Worm (Caenorhabditis elegans) whole organism, midembryonic: ENCODE measurements around the gene rom-3.
A peak's percentile ranks its signal among the peaks of the same experiment; 100 is the strongest.

Experiments
- T22C8.4 ChIP-seq: fragments of 200-800 bp; sonication (Bioruptor generic); IDR thresholded peaks from 2 replicates; pipeline ENCODE4 v1.3.6; 2022; ENCODE audit warnings: missing genetic modification characterization, missing compliant biosample characterization
- cog-1 ChIP-seq: sonication (generic microtip); optimal IDR thresholded peaks from 2 replicates; lab custom pipeline; 2016; ENCODE audit warnings: missing genetic modification characterization, missing compliant biosample characterization
- flt-1 ChIP-seq: fragments of 200-800 bp; sonication (Bioruptor generic); IDR thresholded peaks from 2 replicates; pipeline ENCODE4 v1.3.6; 2022; ENCODE audit warnings: missing genetic modification characterization, missing compliant biosample characterization
- klf-2 ChIP-seq: fragments of 200-800 bp; sonication (Bioruptor generic); conservative IDR thresholded peaks from 2 replicates; pipeline ENCODE4 v1.3.6; 2022; ENCODE audit warnings: missing genetic modification reagents, missing genetic modification characterization, missing compliant biosample characterization
- med-1 ChIP-seq: sonication (generic microtip); optimal IDR thresholded peaks from 2 replicates; lab custom pipeline; 2017; ENCODE audit warnings: missing genetic modification characterization, mild to moderate bottlenecking, missing compliant biosample characterization, antibody characterized with exemption, missing genetic modification reagents; ENCODE audit not compliant: insufficient read depth
- ref-1 ChIP-seq: fragments of 200-800 bp; sonication (Bioruptor generic); conservative IDR thresholded peaks from 2 replicates; pipeline ENCODE4 v1.3.6; 2022; ENCODE audit warnings: missing genetic modification reagents, missing genetic modification characterization, missing compliant biosample characterization
- tab-1 ChIP-seq: fragments of 200-800 bp; sonication (Bioruptor generic); IDR thresholded peaks from 2 replicates; pipeline ENCODE4 v1.3.6; 2022; ENCODE audit warnings: missing genetic modification characterization, missing compliant biosample characterization
- ztf-23 ChIP-seq: fragments of 200-800 bp; sonication (Bioruptor generic); IDR thresholded peaks from 2 replicates; pipeline ENCODE4 v1.3.6; 2022; ENCODE audit warnings: missing genetic modification reagents, missing genetic modification characterization, missing compliant biosample characterization
- ztf-29 ChIP-seq: fragments of 200-800 bp; sonication (Bioruptor generic); IDR thresholded peaks from 2 replicates; pipeline ENCODE4 v1.3.6; 2022; ENCODE audit warnings: missing genetic modification reagents, missing genetic modification characterization, missing compliant biosample characterization

rom-3 gene

ce11 chrIV:16970390-16970789, at the start of gene rom-3:
TSS of gene rom-3 (minus strand) at chrIV:16970490.
- no peak for TF ChIP-seq T22C8.4 (GFP tag; lab: Robert Waterston, UW)
- no peak for TF ChIP-seq cog-1
- TF ChIP-seq ztf-23 (GFP tag; lab: Robert Waterston, UW): no peak
- TF ChIP-seq med-1 (GFP tag; lab: Kevin White, UChicago): no peak
- no peak for TF ChIP-seq ztf-29 (GFP tag; lab: Robert Waterston, UW)
- no peak for TF ChIP-seq klf-2 (GFP tag; lab: Robert Waterston, UW)
- TF ChIP-seq flt-1 (GFP tag; lab: Robert Waterston, UW): no peak
- TF ChIP-seq ref-1 (GFP tag; lab: Robert Waterston, UW): no peak
- TF ChIP-seq tab-1 (GFP tag; lab: Robert Waterston, UW): no peak

ce11 chrIV:17010274-17010673, 40.0 kb upstream of the rom-3 start:
- TF ChIP-seq klf-2 (GFP tag; lab: Robert Waterston, UW): no peak
- TF ChIP-seq tab-1 (GFP tag; lab: Robert Waterston, UW): no peak
- TF ChIP-seq med-1 (GFP tag; lab: Kevin White, UChicago): no peak
- TF ChIP-seq ztf-29 (GFP tag; lab: Robert Waterston, UW): no peak
- no peak for TF ChIP-seq T22C8.4 (GFP tag; lab: Robert Waterston, UW)
- no peak for TF ChIP-seq flt-1 (GFP tag; lab: Robert Waterston, UW)

- TF ChIP-seq ztf-23 (GFP tag; lab: Robert Waterston, UW) (no peak), klf-2 (GFP tag; lab: Robert Waterston, UW) (no peak), ztf-29 (GFP tag; lab: Robert Waterston, UW) (no peak), T22C8.4 (GFP tag; lab: Robert Waterston, UW) (peak; percentile 14; the same call in 1 of the 2 replicates), cog-1 (no peak), ref-1 (GFP tag; lab: Robert Waterston, UW) (no peak), med-1 (GFP tag; lab: Kevin White, UChicago) (no peak), flt-1 (GFP tag; lab: Robert Waterston, UW) (no peak)
Observed at ce11 chrIV:17005734-17006133, 35.4 kb upstream of the rom-3 start.

ce11 chrIV:16995425-16995824, 25.1 kb upstream of the rom-3 start, which contains the start of gene rom-4:
TSS of gene rom-4 (plus strand) at chrIV:16995822.
- peak; percentile 48; the same call in 1 of the 2 replicates for TF ChIP-seq T22C8.4 (GFP tag; lab: Robert Waterston, UW)
- TF ChIP-seq tab-1 (GFP tag; lab: Robert Waterston, UW): no peak
- no peak for TF ChIP-seq klf-2 (GFP tag; lab: Robert Waterston, UW)
- no peak for TF ChIP-seq ztf-29 (GFP tag; lab: Robert Waterston, UW)
- peak; percentile 28 for TF ChIP-seq cog-1
- TF ChIP-seq ztf-23 (GFP tag; lab: Robert Waterston, UW): no peak; the same call in 1 of the 2 replicates
- no peak for TF ChIP-seq ref-1 (GFP tag; lab: Robert Waterston, UW)
- no peak for TF ChIP-seq flt-1 (GFP tag; lab: Robert Waterston, UW)
- no peak for TF ChIP-seq med-1 (GFP tag; lab: Kevin White, UChicago)

ce11 chrIV:16988397-16988796, 18.1 kb upstream of the rom-3 start, which contains the start of gene nccd-1:
TSS of gene nccd-1 (plus strand) at chrIV:16988697.
- no peak for TF ChIP-seq cog-1
- no peak for TF ChIP-seq med-1 (GFP tag; lab: Kevin White, UChicago)
- no peak for TF ChIP-seq tab-1 (GFP tag; lab: Robert Waterston, UW)
- TF ChIP-seq ref-1 (GFP tag; lab: Robert Waterston, UW): no peak
- TF ChIP-seq flt-1 (GFP tag; lab: Robert Waterston, UW): no peak
- TF ChIP-seq ztf-29 (GFP tag; lab: Robert Waterston, UW): no peak
- TF ChIP-seq T22C8.4 (GFP tag; lab: Robert Waterston, UW): no peak
- TF ChIP-seq ztf-23 (GFP tag; lab: Robert Waterston, UW): no peak
- TF ChIP-seq klf-2 (GFP tag; lab: Robert Waterston, UW): no peak

- TF ChIP-seq ztf-23 (GFP tag; lab: Robert Waterston, UW): no peak
- TF ChIP-seq T22C8.4 (GFP tag; lab: Robert Waterston, UW): peak; percentile 48; the same call in 1 of the 2 replicates
Observed at ce11 chrIV:16962445-16962844, 7.8 kb downstream of the rom-3 start.

ce11 chrIV:16952389-16952788, 17.9 kb downstream of the rom-3 start:
- TF ChIP-seq med-1 (GFP tag; lab: Kevin White, UChicago): no peak
- TF ChIP-seq T22C8.4 (GFP tag; lab: Robert Waterston, UW): 0 out of 2 replicates have a peak, but pooled peaks have one; percentile 46

- TF ChIP-seq ref-1 (GFP tag; lab: Robert Waterston, UW) (no peak), flt-1 (GFP tag; lab: Robert Waterston, UW) (no peak), med-1 (GFP tag; lab: Kevin White, UChicago) (no peak), T22C8.4 (GFP tag; lab: Robert Waterston, UW) (no peak), klf-2 (GFP tag; lab: Robert Waterston, UW) (no peak), ztf-29 (GFP tag; lab: Robert Waterston, UW) (no peak), cog-1 (no peak), ztf-23 (GFP tag; lab: Robert Waterston, UW) (no peak), tab-1 (GFP tag; lab: Robert Waterston, UW) (no peak)
Observed at ce11 chrIV:16949767-16950166, 20.5 kb downstream of the rom-3 start, which contains the start of gene rad-54.B. TSS of gene rad-54.B (plus strand) at chrIV:16950067.

ce11 chrIV:16946746-16947145, 23.5 kb downstream of the rom-3 start, which contains the start of the genes Y116A8C.9 and arf-6:
TSS of gene Y116A8C.9 (minus strand) at chrIV:16946800.
TSS of gene arf-6 (plus strand) at chrIV:16947120.
- peak; percentile 77; the same call in 1 of the 2 replicates for TF ChIP-seq klf-2 (GFP tag; lab: Robert Waterston, UW)
- no peak for TF ChIP-seq ref-1 (GFP tag; lab: Robert Waterston, UW)
- TF ChIP-seq cog-1: peak; percentile 1
- TF ChIP-seq med-1 (GFP tag; lab: Kevin White, UChicago): peak; percentile 84
- TF ChIP-seq tab-1 (GFP tag; lab: Robert Waterston, UW): peak; percentile 67; the same call in 1 of the 2 replicates
- TF ChIP-seq ztf-29 (GFP tag; lab: Robert Waterston, UW): no peak
- peak; percentile 81 for TF ChIP-seq flt-1 (GFP tag; lab: Robert Waterston, UW)
- TF ChIP-seq T22C8.4 (GFP tag; lab: Robert Waterston, UW): peak; percentile 87
- peak; percentile 76 for TF ChIP-seq ztf-23 (GFP tag; lab: Robert Waterston, UW)
